Fruit fly (Drosophila melanogaster) whole organism, embryonic: ENCODE results near the gene CatB.

Experiments
- ATbp ChIP-seq: fragments of 200-800 bp; sonication (Bioruptor generic); optimal IDR thresholded peaks from 2 replicates; lab custom pipeline; 2017; ENCODE audit warnings: missing biosample characterization, mild to moderate bottlenecking, missing genetic modification characterization, missing genetic modification reagents
- Asciz ChIP-seq: fragments of 200-800 bp; sonication (Bioruptor generic); optimal IDR thresholded peaks from 2 replicates; lab custom pipeline; 2017; ENCODE audit warnings: missing biosample characterization, mild to moderate bottlenecking, missing genetic modification characterization, missing genetic modification reagents
- CG11696 ChIP-seq: fragments of 200-800 bp; sonication (Bioruptor generic); IDR thresholded peaks from 2 replicates; pipeline ENCODE4 v1.3.6; 2022; ENCODE audit warnings: missing biosample characterization, missing genetic modification characterization
- CG13123 ChIP-seq: fragments of 200-800 bp; sonication (Bioruptor generic); optimal IDR thresholded peaks from 2 replicates; lab custom pipeline; 2016; ENCODE audit warnings: missing biosample characterization, missing genetic modification characterization
- CG1602 ChIP-seq: fragments of 200-800 bp; sonication (Bioruptor generic); optimal IDR thresholded peaks from 3 replicates; lab custom pipeline; 2016; ENCODE audit warnings: missing biosample characterization, missing genetic modification characterization
- CG16779 ChIP-seq: fragments of 200-800 bp; sonication (Bioruptor generic); IDR thresholded peaks from 2 replicates; pipeline ENCODE4 v1.3.6; 2022; ENCODE audit warnings: missing biosample characterization, missing genetic modification characterization
- CG17568 ChIP-seq: fragments of 200-800 bp; sonication (Bioruptor generic); optimal IDR thresholded peaks from 2 replicates; lab custom pipeline; 2018; ENCODE audit warnings: missing biosample characterization, mild to moderate bottlenecking, missing genetic modification characterization, moderate library complexity
- CG2129 ChIP-seq: fragments of 200-800 bp; sonication (Bioruptor generic); IDR thresholded peaks from 2 replicates; pipeline ENCODE4 v1.3.6; 2022; ENCODE audit warnings: missing biosample characterization, missing genetic modification characterization; ENCODE audit not compliant: partially characterized antibody
- CG3995 ChIP-seq: fragments of 200-800 bp; sonication (Bioruptor generic); optimal IDR thresholded peaks from 3 replicates; lab custom pipeline; 2016; ENCODE audit warnings: missing biosample characterization, missing genetic modification characterization
- CG6689 ChIP-seq: fragments of 200-800 bp; sonication (Bioruptor generic); IDR thresholded peaks from 2 replicates; pipeline ENCODE4 v1.3.6; 2022; ENCODE audit warnings: missing biosample characterization, missing genetic modification characterization
- CG6765 ChIP-seq: fragments of 200-800 bp; sonication (Bioruptor generic); optimal IDR thresholded peaks from 3 replicates; lab custom pipeline; 2017; ENCODE audit warnings: missing biosample characterization, mild to moderate bottlenecking, missing genetic modification characterization
- CG7372 ChIP-seq: fragments of 200-800 bp; sonication (Bioruptor generic); IDR thresholded peaks from 2 replicates; pipeline ENCODE4 v1.3.6; 2022; ENCODE audit warnings: missing biosample characterization, missing genetic modification characterization
- CG8359 ChIP-seq: fragments of 200-800 bp; sonication (Bioruptor generic); optimal IDR thresholded peaks from 2 replicates; lab custom pipeline; 2017; ENCODE audit warnings: missing biosample characterization, mild to moderate bottlenecking, missing genetic modification characterization, borderline replicate concordance
- CG8388 ChIP-seq: fragments of 200-800 bp; sonication (Bioruptor generic); optimal IDR thresholded peaks from 2 replicates; lab custom pipeline; 2019; ENCODE audit warnings: missing biosample characterization, mild to moderate bottlenecking, missing genetic modification characterization, moderate library complexity
- CHES-1-like ChIP-seq: fragments of 200-800 bp; sonication (Bioruptor generic); optimal IDR thresholded peaks from 2 replicates; lab custom pipeline; 2016; ENCODE audit warnings: missing biosample characterization, missing genetic modification characterization
- CkIIα-i1 ChIP-seq: fragments of 200-800 bp; sonication (Bioruptor generic); IDR thresholded peaks from 2 replicates; pipeline ENCODE4 v1.3.6; 2022; ENCODE audit warnings: missing biosample characterization, missing genetic modification characterization
- Dbx ChIP-seq: fragments of 200-800 bp; sonication (Bioruptor generic); IDR thresholded peaks from 3 replicates; pipeline ENCODE4 v1.3.6; 2022; ENCODE audit warnings: missing biosample characterization, missing genetic modification characterization
- Fer2 ChIP-seq: fragments of 200-800 bp; sonication (Bioruptor generic); optimal IDR thresholded peaks from 2 replicates; lab custom pipeline; 2018; ENCODE audit warnings: missing biosample characterization, mild to moderate bottlenecking, missing genetic modification characterization, moderate library complexity
- Gsc ChIP-seq: fragments of 200-800 bp; sonication (Bioruptor generic); IDR thresholded peaks from 2 replicates; pipeline ENCODE4 v1.3.6; 2022; ENCODE audit warnings: missing biosample characterization, missing genetic modification characterization
- H15 ChIP-seq: fragments of 200-800 bp; sonication (Bioruptor generic); IDR thresholded peaks from 3 replicates; pipeline ENCODE4 v1.3.6; 2022; ENCODE audit warnings: missing biosample characterization, missing genetic modification characterization
- HLHmδ ChIP-seq: fragments of 200-800 bp; sonication (Bioruptor generic); optimal IDR thresholded peaks from 2 replicates; lab custom pipeline; 2018; ENCODE audit warnings: missing biosample characterization, mild to moderate bottlenecking, missing genetic modification characterization, moderate library complexity
- MBD-R2 ChIP-seq: fragments of 200-800 bp; sonication (Bioruptor generic); IDR thresholded peaks from 2 replicates; pipeline ENCODE4 v1.3.6; 2022; ENCODE audit warnings: missing biosample characterization, missing genetic modification characterization
- Rfx ChIP-seq: fragments of 200-800 bp; sonication (Bioruptor generic); IDR thresholded peaks from 2 replicates; pipeline ENCODE4 v1.3.6; 2022; ENCODE audit warnings: missing biosample characterization, missing genetic modification characterization
- ac ChIP-seq: fragments of 200-800 bp; sonication (Bioruptor generic); optimal IDR thresholded peaks from 3 replicates; lab custom pipeline; 2017; ENCODE audit warnings: missing biosample characterization, mild to moderate bottlenecking, missing genetic modification characterization
- al ChIP-seq: fragments of 200-800 bp; sonication (Bioruptor generic); IDR thresholded peaks from 2 replicates; pipeline ENCODE4 v1.3.6; 2022; ENCODE audit warnings: missing biosample characterization, missing genetic modification characterization
- amos ChIP-seq: fragments of 200-800 bp; sonication (Bioruptor generic); IDR thresholded peaks from 2 replicates; pipeline ENCODE4 v1.3.6; 2022; ENCODE audit warnings: missing biosample characterization, missing genetic modification characterization; ENCODE audit not compliant: partially characterized antibody
- ap ChIP-seq: fragments of 200-800 bp; sonication (Bioruptor generic); IDR thresholded peaks from 2 replicates; pipeline ENCODE4 v1.3.6; 2022; ENCODE audit warnings: missing biosample characterization, missing genetic modification characterization
- ase ChIP-seq: fragments of 200-800 bp; sonication (Bioruptor generic); IDR thresholded peaks from 3 replicates; pipeline ENCODE4 v1.3.6; 2022; ENCODE audit warnings: missing biosample characterization, missing genetic modification characterization
- bowl ChIP-seq: fragments of 200-800 bp; sonication (Bioruptor generic); IDR thresholded peaks from 2 replicates; pipeline ENCODE4 v1.3.6; 2022; ENCODE audit warnings: missing biosample characterization, missing genetic modification characterization
- chif ChIP-seq, 2 experiments: fragments of 200-800 bp; sonication (Bioruptor generic); optimal IDR thresholded peaks; 3 replicates each; lab custom pipeline; 2016; ENCODE audit warnings: missing biosample characterization in 2 of 2, missing genetic modification characterization in 2 of 2
- crc ChIP-seq: fragments of 200-800 bp; sonication (Bioruptor generic); optimal IDR thresholded peaks from 2 replicates; lab custom pipeline; 2016; ENCODE audit warnings: missing biosample characterization, missing genetic modification characterization
- da ChIP-seq: fragments of 200-800 bp; sonication (Bioruptor generic); optimal IDR thresholded peaks from 2 replicates; lab custom pipeline; 2016; ENCODE audit warnings: missing biosample characterization, missing genetic modification characterization
- dimm ChIP-seq: fragments of 200-800 bp; sonication (Bioruptor generic); IDR thresholded peaks from 2 replicates; pipeline ENCODE4 v1.3.6; 2022; ENCODE audit warnings: missing biosample characterization, missing genetic modification characterization
- fu2 ChIP-seq: fragments of 200-800 bp; sonication (Bioruptor generic); optimal IDR thresholded peaks from 2 replicates; lab custom pipeline; 2016; ENCODE audit warnings: missing biosample characterization, missing genetic modification characterization
- grn ChIP-seq: fragments of 200-800 bp; sonication (Bioruptor generic); optimal IDR thresholded peaks from 3 replicates; lab custom pipeline; 2017; ENCODE audit warnings: missing biosample characterization, missing genetic modification characterization
- hbn ChIP-seq: fragments of 200-800 bp; sonication (Bioruptor generic); IDR thresholded peaks from 2 replicates; pipeline ENCODE4 v1.3.6; 2022; ENCODE audit warnings: missing biosample characterization, missing genetic modification characterization; ENCODE audit not compliant: partially characterized antibody
- lmd ChIP-seq: fragments of 200-800 bp; sonication (Bioruptor generic); IDR thresholded peaks from 2 replicates; pipeline ENCODE4 v1.3.6; 2022; ENCODE audit warnings: missing biosample characterization, missing genetic modification characterization
- maf-S ChIP-seq: fragments of 200-800 bp; sonication (Bioruptor generic); optimal IDR thresholded peaks from 2 replicates; lab custom pipeline; 2016; ENCODE audit warnings: missing biosample characterization, missing genetic modification characterization
- odd ChIP-seq: fragments of 200-800 bp; sonication (Bioruptor generic); optimal IDR thresholded peaks from 2 replicates; lab custom pipeline; 2017; ENCODE audit warnings: missing biosample characterization, mild to moderate bottlenecking, missing genetic modification characterization
- otp ChIP-seq: fragments of 200-800 bp; sonication (Bioruptor generic); IDR thresholded peaks from 3 replicates; pipeline ENCODE4, ENCODE4 v1.3.6; 2022; ENCODE audit warnings: missing biosample characterization, missing genetic modification characterization
- pan ChIP-seq, 4 experiments: fragments of >200 bp in 3 of 4; fragments of 200-800 bp in 1 of 4; sonication (Bioruptor generic) in 1 of 4; optimal IDR thresholded peaks in 3 of 4; IDR thresholded peaks in 1 of 4; 2 replicates each; pipeline versions ENCODE4 v1.3.6 to Lab custom; 2017 to 2022; ENCODE audit warnings: missing biosample characterization in 2 of 4, missing genetic modification characterization in 2 of 4, mixed read lengths in 1 of 4
- prd ChIP-seq, 3 experiments: fragments of >200 bp in 2 of 3; fragments of 200-800 bp in 1 of 3; sonication (Bioruptor generic) in 1 of 3; optimal IDR thresholded peaks in 2 of 3; IDR thresholded peaks in 1 of 3; 2 replicates in 2 of 3; 3 replicates in 1 of 3; pipeline versions ENCODE4 v1.3.6 to Lab custom; 2017 to 2022; ENCODE audit warnings: missing biosample characterization in 1 of 3, missing genetic modification characterization in 1 of 3
- stwl ChIP-seq: fragments of 200-800 bp; sonication (Bioruptor generic); optimal IDR thresholded peaks from 3 replicates; lab custom pipeline; 2018; ENCODE audit warnings: missing biosample characterization, mild to moderate bottlenecking, missing genetic modification characterization, moderate library complexity
- trem ChIP-seq: fragments of 200-800 bp; optimal IDR thresholded peaks from 3 replicates; lab custom pipeline; 2019; ENCODE audit warnings: missing biosample characterization, mild to moderate bottlenecking, missing genetic modification characterization, moderate library complexity
- ttk ChIP-seq: fragments of 200-800 bp; sonication (Bioruptor generic); IDR thresholded peaks from 2 replicates; pipeline ENCODE4 v2.1.2; 2022; ENCODE audit warnings: missing biosample characterization, missing genetic modification characterization
- unc-4 ChIP-seq: fragments of 200-800 bp; sonication (Bioruptor generic); IDR thresholded peaks from 2 replicates; pipeline ENCODE4 v1.3.6; 2022; ENCODE audit warnings: missing biosample characterization, missing genetic modification characterization; ENCODE audit not compliant: partially characterized antibody
- vvl ChIP-seq: fragments of 200-800 bp; sonication (Bioruptor generic); IDR thresholded peaks from 2 replicates; pipeline ENCODE4 v1.3.6; 2022; ENCODE audit warnings: missing biosample characterization, missing genetic modification characterization
- wdn ChIP-seq: fragments of 200-800 bp; sonication (Bioruptor generic); IDR thresholded peaks from 2 replicates; pipeline ENCODE4 v1.3.6; 2022; ENCODE audit warnings: missing biosample characterization, missing genetic modification characterization
- z ChIP-seq: fragments of 200-800 bp; sonication (Bioruptor generic); IDR thresholded peaks from 3 replicates; pipeline ENCODE4 v1.3.6; 2022; ENCODE audit warnings: missing biosample characterization, missing genetic modification characterization

The CatB gene

DNA sequence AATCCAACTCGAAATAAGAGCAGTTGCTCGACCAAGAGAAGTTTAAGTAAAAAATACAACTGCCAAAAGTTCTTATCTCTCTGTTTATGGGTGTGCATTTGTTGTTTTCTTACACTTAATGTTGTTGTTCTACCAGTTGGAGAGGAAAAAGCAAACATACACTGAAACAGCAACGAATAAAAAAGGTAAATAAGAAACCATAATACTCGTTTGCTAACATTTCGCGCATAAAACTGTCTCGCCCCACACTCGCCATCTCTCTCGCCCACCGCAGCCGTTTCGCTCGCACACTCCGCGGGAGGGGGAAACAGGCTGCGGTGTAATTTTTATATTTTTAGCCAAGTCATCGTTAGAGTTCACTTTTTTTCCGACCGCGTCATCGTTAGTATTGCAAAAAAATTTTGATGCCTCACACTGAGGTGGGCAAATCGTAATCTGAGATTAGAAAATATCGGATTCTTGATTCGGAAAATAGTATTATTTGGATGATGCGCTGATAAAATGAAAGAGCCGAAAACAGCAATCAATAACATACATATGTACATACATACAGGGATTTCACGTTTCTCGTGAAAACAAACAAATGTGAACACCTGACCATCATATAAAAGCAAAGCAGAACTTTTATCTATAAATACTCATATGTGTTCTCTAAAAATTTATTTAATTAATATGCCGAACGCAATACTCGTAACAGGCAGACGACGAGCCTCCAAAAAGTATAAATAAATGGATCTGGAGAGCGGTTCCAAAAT lies 12.8 kb upstream of the CatB start (continued):
- TF ChIP-seq ac (GFP tag; lab: Kevin White, UChicago) (no peak), MBD-R2 (no peak), z (GFP tag; lab: Robert Waterston, UW) (0 out of 3 replicates have a peak, but pooled peaks have one; percentile 30), H15 (GFP tag; lab: Robert Waterston, UW) (no peak), amos (GFP tag; lab: Robert Waterston, UW) (no peak), Rfx (GFP tag; lab: Robert Waterston, UW) (peak; percentile 81), CG8359 (GFP tag; lab: Kevin White, UChicago) (no peak), dimm (GFP tag; lab: Robert Waterston, UW) (no peak), pan (optimal IDR thresholded peaks at IDR 0.05; lab: Kevin White, UChicago) (no peak), pan (GFP tag; optimal IDR thresholded peaks at IDR 0.05 in 1 of 2, IDR thresholded peaks at IDR 0.05 in 1 of 2) (no peak), CG8388 (no peak), trem (tag; lab: Kevin White, UChicago) (no peak), ap (GFP tag; lab: Robert Waterston, UW) (no peak), CG6765 (GFP tag; lab: Kevin White, UChicago) (peak; percentile 47), otp (GFP tag; lab: Robert Waterston, UW) (no peak), Asciz (GFP tag; lab: Kevin White, UChicago) (no peak), crc (GFP tag; lab: Kevin White, UChicago) (peak; percentile 0), CG1602 (GFP tag; lab: Kevin White, UChicago) (no peak), CG16779 (GFP tag; lab: Robert Waterston, UW) (0 out of 2 replicates have a peak, but pooled peaks have one; percentile 29), CG7372 (no peak), ttk (GFP tag; lab: Robert Waterston, UW) (no peak), al (peak; percentile 14; the same call in 1 of the 2 replicates), CG2129 (GFP tag; lab: Robert Waterston, UW) (no peak), wdn (GFP tag; lab: Robert Waterston, UW) (no peak), lmd (GFP tag; lab: Robert Waterston, UW) (peak; percentile 26; the same call in 1 of the 2 replicates), CG6689 (GFP tag; lab: Robert Waterston, UW) (no peak), stwl (tag; lab: Kevin White, UChicago) (no peak), fu2 (peak; percentile 12), hbn (GFP tag; lab: Robert Waterston, UW) (no peak), chif (GFP tag; optimal IDR thresholded peaks at IDR 0.05; lab: Kevin White, UChicago) (no peak), prd (optimal IDR thresholded peaks at IDR 0.05; lab: Kevin White, UChicago) (no peak), prd (GFP tag; IDR thresholded peaks at IDR 0.05; lab: Robert Waterston, UW) (no peak), vvl (GFP tag; lab: Robert Waterston, UW) (peak; percentile 60; the same call in 1 of the 2 replicates), Fer2 (tag; lab: Kevin White, UChicago) (no peak), odd (GFP tag; lab: Kevin White, UChicago) (no peak), HLHmδ (GFP tag; lab: Kevin White, UChicago) (no peak), CG13123 (no peak), CkIIα-i1 (GFP tag; lab: Robert Waterston, UW) (no peak), bowl (GFP tag; lab: Robert Waterston, UW) (no peak), CHES-1-like (GFP tag; lab: Kevin White, UChicago) (peak; percentile 71), grn (peak; percentile 38), CG3995 (GFP tag; lab: Kevin White, UChicago) (no peak), Gsc (GFP tag; lab: Robert Waterston, UW) (no peak), CG17568 (GFP tag; lab: Kevin White, UChicago) (peak; percentile 27), ATbp (GFP tag; lab: Kevin White, UChicago) (no peak), Dbx (0 out of 3 replicates have a peak, but pooled peaks have one; percentile 46), da (no peak), ase (GFP tag; lab: Robert Waterston, UW) (no peak), CG11696 (GFP tag; lab: Robert Waterston, UW) (0 out of 2 replicates have a peak, but pooled peaks have one; percentile 25), unc-4 (GFP tag; lab: Robert Waterston, UW) (no peak), maf-S (no peak)
